Worm (Caenorhabditis elegans) whole organism, mixed stage, embryonic: ENCODE measurements around the gene C08A9.3.

Experiments used
- M03D4.4 ChIP-seq: sonication (generic microtip); optimal IDR thresholded peaks from 2 replicates; lab custom pipeline; 2017; ENCODE audit warnings: mild to moderate bottlenecking, missing genetic modification characterization, missing compliant biosample characterization
- blmp-1 ChIP-seq: fragments of 150-350 bp; optimal IDR thresholded peaks from 2 replicates; lab custom pipeline; 2014; ENCODE audit warnings: missing biosample characterization, missing genetic modification characterization
- ceh-39 ChIP-seq: fragments of 150-350 bp; optimal IDR thresholded peaks from 2 replicates; lab custom pipeline; 2014; ENCODE audit warnings: missing biosample characterization, missing genetic modification characterization
- ceh-83 ChIP-seq: fragments of 200-800 bp; sonication (Bioruptor generic); optimal IDR thresholded peaks from 2 replicates; lab custom pipeline; 2018; ENCODE audit warnings: mild to moderate bottlenecking, missing genetic modification characterization, missing compliant biosample characterization
- ces-1 ChIP-seq: fragments of 150-350 bp; optimal IDR thresholded peaks from 2 replicates; lab custom pipeline; 2014; ENCODE audit warnings: missing biosample characterization, missing genetic modification reagents, missing genetic modification characterization
- cnd-1 ChIP-seq: fragments of 200-800 bp; sonication (Bioruptor generic); optimal IDR thresholded peaks from 2 replicates; lab custom pipeline; 2018; ENCODE audit warnings: mild to moderate bottlenecking, missing genetic modification characterization, missing compliant biosample characterization
- elt-1 ChIP-seq: sonication (generic microtip); optimal IDR thresholded peaks from 2 replicates; lab custom pipeline; 2017; ENCODE audit warnings: missing genetic modification characterization, mild to moderate bottlenecking, missing compliant biosample characterization, antibody characterized with exemption, moderate library complexity, borderline replicate concordance; ENCODE audit not compliant: insufficient read depth
- elt-3 ChIP-seq: fragments of 150-350 bp; optimal IDR thresholded peaks from 2 replicates; lab custom pipeline; 2014; ENCODE audit warnings: missing biosample characterization, missing genetic modification characterization
- flh-1 ChIP-seq: fragments of 200-800 bp; sonication (Bioruptor generic); optimal IDR thresholded peaks from 2 replicates; lab custom pipeline; 2018; ENCODE audit warnings: mild to moderate bottlenecking, missing genetic modification characterization, moderate library complexity, missing compliant biosample characterization
- ham-2 ChIP-seq: fragments of 200-800 bp; sonication (Bioruptor generic); optimal IDR thresholded peaks from 2 replicates; lab custom pipeline; 2018; ENCODE audit warnings: mild to moderate bottlenecking, missing genetic modification characterization, missing compliant biosample characterization
- hlh-1 ChIP-seq: fragments of 150-350 bp; optimal IDR thresholded peaks from 2 replicates; lab custom pipeline; 2014; ENCODE audit warnings: missing biosample characterization, missing genetic modification reagents, missing genetic modification characterization
- lsy-2 ChIP-seq: fragments of 150-350 bp; optimal IDR thresholded peaks from 2 replicates; lab custom pipeline; 2014; ENCODE audit warnings: missing biosample characterization, missing genetic modification characterization
- mab-5 ChIP-seq: fragments of 150-350 bp; optimal IDR thresholded peaks from 2 replicates; lab custom pipeline; 2014; ENCODE audit warnings: missing biosample characterization, missing genetic modification characterization
- nhr-12 ChIP-seq: fragments of 150-350 bp; optimal IDR thresholded peaks from 2 replicates; lab custom pipeline; 2014; ENCODE audit warnings: missing biosample characterization, missing genetic modification characterization
- nhr-2 ChIP-seq: fragments of 150-350 bp; optimal IDR thresholded peaks from 2 replicates; lab custom pipeline; 2014; ENCODE audit warnings: missing biosample characterization, missing genetic modification characterization
- nhr-237 ChIP-seq: fragments of 150-350 bp; optimal IDR thresholded peaks from 2 replicates; lab custom pipeline; 2014; ENCODE audit warnings: missing biosample characterization, missing genetic modification characterization
- nhr-28 ChIP-seq: fragments of 150-350 bp; optimal IDR thresholded peaks from 2 replicates; lab custom pipeline; 2014; ENCODE audit warnings: missing biosample characterization, missing genetic modification characterization
- nhr-76 ChIP-seq: sonication (generic microtip); optimal IDR thresholded peaks from 2 replicates; lab custom pipeline; 2017; ENCODE audit warnings: missing biosample characterization, missing genetic modification characterization
- pha-4 ChIP-seq: fragments of 150-350 bp; optimal IDR thresholded peaks from 2 replicates; lab custom pipeline; 2018; ENCODE audit warnings: missing biosample characterization, missing genetic modification reagents, missing genetic modification characterization
- sem-2 ChIP-seq: fragments of 200-800 bp; sonication (Bioruptor generic); optimal IDR thresholded peaks from 2 replicates; lab custom pipeline; 2018; ENCODE audit warnings: mild to moderate bottlenecking, missing genetic modification characterization, missing compliant biosample characterization
- snpc-4 ChIP-seq: fragments of 150-350 bp; optimal IDR thresholded peaks from 2 replicates; lab custom pipeline; 2014; ENCODE audit warnings: missing biosample characterization, missing genetic modification characterization
- sptf-1 ChIP-seq: sonication (generic microtip); optimal IDR thresholded peaks from 2 replicates; lab custom pipeline; 2017; ENCODE audit warnings: mild to moderate bottlenecking, missing genetic modification characterization, moderate library complexity, missing compliant biosample characterization
- tbx-8 ChIP-seq: fragments of 200-800 bp; sonication (Bioruptor generic); optimal IDR thresholded peaks from 2 replicates; lab custom pipeline; 2018; ENCODE audit warnings: mild to moderate bottlenecking, missing genetic modification characterization, moderate library complexity, missing compliant biosample characterization
- unc-120 ChIP-seq: sonication (generic microtip); optimal IDR thresholded peaks from 2 replicates; lab custom pipeline; 2017; ENCODE audit warnings: missing genetic modification characterization, missing compliant biosample characterization; ENCODE audit not compliant: poor library complexity, severe bottlenecking
- unc-39 ChIP-seq: fragments of 150-350 bp; optimal IDR thresholded peaks from 2 replicates; lab custom pipeline; 2014; ENCODE audit warnings: missing biosample characterization, missing genetic modification characterization
- unc-62 ChIP-seq: fragments of 150-350 bp; optimal IDR thresholded peaks from 2 replicates; lab custom pipeline; 2014; ENCODE audit warnings: missing biosample characterization, missing genetic modification reagents, missing genetic modification characterization
- zip-8 ChIP-seq: fragments of 150-350 bp; optimal IDR thresholded peaks from 2 replicates; lab custom pipeline; 2014; ENCODE audit warnings: missing biosample characterization, missing genetic modification characterization
- ztf-11 ChIP-seq: fragments of 150-350 bp; optimal IDR thresholded peaks from 2 replicates; lab custom pipeline; 2014; ENCODE audit warnings: missing biosample characterization, missing genetic modification characterization

The C08A9.3 gene

ce11 chrX:17045529-17045928, 47.6 kb downstream of the C08A9.3 start, which contains the start of gene C30G4.2:
C30G4.2 (minus strand) TSS chrX:17045629.
- TF ChIP-seq ham-2 (GFP tag; lab: Kevin White, UChicago) (no peak), M03D4.4 (tag; lab: Kevin White, UChicago) (no peak), ceh-39 (tag; lab: Kevin White, UChicago) (no peak), blmp-1 (no peak), ztf-11 (no peak), snpc-4 (tag; lab: Kevin White, UChicago) (no peak), unc-39 (tag; lab: Kevin White, UChicago) (no peak), zip-8 (no peak), elt-1 (tag; lab: Kevin White, UChicago) (no peak), ceh-83 (GFP tag; lab: Kevin White, UChicago) (no peak), cnd-1 (tag; lab: Kevin White, UChicago) (no peak), elt-3 (tag; lab: Kevin White, UChicago) (no peak), unc-62 (GFP tag; lab: Kevin White, UChicago) (no peak), tbx-8 (no peak), lsy-2 (tag; lab: Kevin White, UChicago) (no peak)

- TF ChIP-seq hlh-1 (tag; lab: Kevin White, UChicago) = peak; percentile 82
- peak; percentile 52 for TF ChIP-seq unc-120 (tag; lab: Kevin White, UChicago)
- TF ChIP-seq flh-1 (GFP tag; lab: Kevin White, UChicago) = no peak
- no peak for TF ChIP-seq nhr-2 (tag; lab: Kevin White, UChicago)
- no peak for TF ChIP-seq nhr-28 (tag; lab: Kevin White, UChicago)
- no peak for TF ChIP-seq zip-8
- no peak for TF ChIP-seq elt-3 (tag; lab: Kevin White, UChicago)
- TF ChIP-seq, all 35 proteins: peak for 2
Observed at ce11 chrX:17042946-17043345, 50.2 kb downstream of the C08A9.3 start, which contains the start of gene F35B3.7. F35B3.7 (minus strand) TSS chrX:17043078.

DNA sequence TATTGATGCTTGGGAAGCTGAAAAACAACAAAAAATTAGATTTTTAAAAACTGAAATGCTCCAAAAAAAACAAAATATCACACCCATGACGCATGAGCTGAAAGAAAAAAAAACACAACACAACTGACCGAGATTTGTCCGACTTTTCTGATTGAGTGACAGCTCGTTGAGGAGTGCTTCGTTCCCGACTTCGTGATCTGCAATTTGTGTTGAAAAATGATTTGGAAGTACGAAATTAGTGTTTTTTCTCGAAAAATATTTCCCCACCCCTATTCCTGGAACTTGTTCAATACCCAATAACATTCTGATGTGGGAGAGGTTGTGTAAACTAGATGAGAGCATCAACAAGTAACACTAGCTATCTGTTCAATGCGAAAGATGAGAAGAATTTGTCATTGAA, 51.5 kb downstream of the C08A9.3 start:
- no peak for TF ChIP-seq ztf-11
- no peak for TF ChIP-seq unc-120 (tag; lab: Kevin White, UChicago)
- TF ChIP-seq elt-3 (tag; lab: Kevin White, UChicago) = no peak
- no peak for TF ChIP-seq sem-2 (GFP tag; lab: Kevin White, UChicago)
- TF ChIP-seq cnd-1 (tag; lab: Kevin White, UChicago) = no peak
- TF ChIP-seq hlh-1 (tag; lab: Kevin White, UChicago) = no peak
- no peak for TF ChIP-seq sptf-1 (tag; lab: Kevin White, UChicago)
- no peak for TF ChIP-seq ham-2 (GFP tag; lab: Kevin White, UChicago)
- TF ChIP-seq flh-1 (GFP tag; lab: Kevin White, UChicago) = no peak
- TF ChIP-seq nhr-237 (tag; lab: Kevin White, UChicago) = no peak
- no peak for TF ChIP-seq ces-1
- no peak for TF ChIP-seq lsy-2 (tag; lab: Kevin White, UChicago)
- no peak for TF ChIP-seq nhr-76 (tag; lab: Kevin White, UChicago)
- TF ChIP-seq mab-5 (tag; lab: Kevin White, UChicago) = no peak
- no peak for TF ChIP-seq nhr-2 (tag; lab: Kevin White, UChicago)
- no peak for TF ChIP-seq nhr-12 (tag; lab: Kevin White, UChicago)
- TF ChIP-seq unc-62 (GFP tag; lab: Kevin White, UChicago) = no peak
- no peak for TF ChIP-seq pha-4 (tag; lab: Kevin White, UChicago)
- TF ChIP-seq, all 35 proteins: peak for 0

DNA sequence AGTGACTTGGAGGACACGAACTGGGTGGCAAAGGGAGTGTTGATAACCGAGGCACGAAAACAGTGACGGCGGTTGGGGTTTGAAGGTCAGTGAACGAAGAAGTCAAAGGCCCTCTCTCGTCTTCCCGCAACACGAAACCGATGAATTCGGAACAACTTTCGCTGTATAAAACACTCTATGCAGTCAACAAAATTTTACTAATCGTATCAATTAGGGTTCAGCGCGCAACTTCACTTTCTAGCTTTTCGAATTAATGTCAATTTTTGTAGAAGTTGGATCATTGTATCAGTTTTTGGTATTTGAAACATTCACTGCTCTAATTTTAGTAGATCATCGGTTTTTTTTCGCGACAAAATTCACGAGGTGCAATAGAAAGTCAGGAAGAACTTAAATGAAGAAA, 54.5 kb downstream of the C08A9.3 start:
- TF ChIP-seq snpc-4 (tag; lab: Kevin White, UChicago) (no peak), blmp-1 (peak; percentile 87), mab-5 (tag; lab: Kevin White, UChicago) (no peak)
